Worm (Caenorhabditis elegans): ENCODE results near the gene F38H4.5.

DNA sequence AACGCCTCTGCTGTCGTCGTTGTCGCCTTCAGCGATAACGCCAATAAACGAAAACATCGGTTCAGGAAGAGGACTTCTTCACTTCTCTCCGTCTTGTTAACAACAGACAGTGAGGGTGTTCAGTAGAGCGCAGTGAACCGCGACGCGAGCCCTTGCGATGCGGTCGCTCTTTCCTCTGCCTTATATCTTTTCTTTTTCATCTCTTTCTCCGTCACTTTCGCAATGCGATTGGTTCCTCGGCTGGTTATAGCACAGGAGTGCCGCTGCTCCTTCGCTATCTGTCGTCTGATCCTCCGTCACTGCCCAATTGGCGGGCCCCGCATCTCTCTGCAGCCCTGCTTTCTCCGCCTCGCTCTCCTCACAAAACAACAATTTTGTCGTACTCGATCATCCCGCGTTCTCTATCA is 5.2 kb downstream of the F38H4.5 start:
- TF ChIP-seq snpc-4 (GFP tag; optimal IDR thresholded peaks at IDR 0.05), result no peak
- peak in 2 of 4 experiments; percentile 21 to 27 for TF ChIP-seq snpc-4 (tag; optimal IDR thresholded peaks at IDR 0.05)
- no peak for TF ChIP-seq efl-1 (GFP tag; optimal IDR thresholded peaks at IDR 0.05)
- no peak for TF ChIP-seq F39B2.1 (GFP tag; IDR thresholded peaks at IDR 0.05)
- TF ChIP-seq hrde-1 (tag; optimal IDR thresholded peaks at IDR 0.05; ENCODE audit: borderline replicate concordance), result no peak

Measured in whole organism, young adult.